Worm (Caenorhabditis elegans): ENCODE results near the gene Y39B6A.41.

Gene Y39B6A.41

DNA sequence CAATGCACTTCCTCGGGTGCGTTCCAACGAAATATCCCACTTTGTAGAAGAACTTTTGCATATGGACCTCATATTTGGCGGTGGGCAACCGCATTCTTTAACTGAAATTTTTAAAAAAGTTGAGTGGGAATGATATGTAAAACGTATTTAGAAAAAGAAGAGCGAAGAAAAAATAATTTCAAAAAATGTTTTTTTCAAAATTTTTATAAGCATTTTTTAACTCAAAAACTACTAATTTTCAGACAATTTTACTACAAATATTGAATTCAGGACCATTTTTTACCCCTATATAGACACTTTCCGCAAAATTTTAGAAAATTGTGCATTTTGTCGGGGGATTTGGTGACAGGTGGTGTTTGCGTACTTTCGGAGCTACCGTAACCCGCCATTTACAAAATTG, 46.5 kb downstream of the Y39B6A.41 start, which contains the start of gene ptr-22:
ptr-22 (minus strand) TSS at position 101 of the 400 bp plus-strand sequence.
- TF ChIP-seq attf-3 (GFP tag; conservative IDR thresholded peaks at IDR 0.05) (no peak), Y53G8AR.9 (GFP tag; conservative IDR thresholded peaks at IDR 0.05) (no peak), zim-3 (tag; optimal IDR thresholded peaks at IDR 0.05) (no peak), chd-7 (tag; optimal IDR thresholded peaks at IDR 0.05) (no peak), D2030.7 (GFP tag; IDR thresholded peaks at IDR 0.05) (no peak), nhr-120 (GFP tag; IDR thresholded peaks at IDR 0.05) (no peak)

DNA sequence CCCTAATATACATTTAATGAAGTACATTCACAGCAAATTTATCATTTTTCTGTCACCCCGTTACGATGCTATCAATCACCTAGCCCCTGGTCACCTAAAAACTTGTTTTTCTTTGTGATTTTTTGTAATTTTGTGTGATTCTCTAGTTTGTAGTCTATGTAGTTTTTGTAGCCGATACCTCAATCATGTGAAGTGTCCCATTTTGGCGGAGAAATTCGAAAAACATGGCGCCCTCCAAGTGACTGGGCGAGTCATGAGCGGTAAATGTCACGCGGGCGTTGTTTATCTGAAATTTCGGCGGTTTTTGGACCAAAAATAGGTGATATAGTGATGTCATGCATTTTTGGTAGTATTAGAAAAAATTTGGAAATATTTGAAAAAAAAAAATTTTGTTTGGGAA, 47.0 kb downstream of the Y39B6A.41 start:
- TF ChIP-seq aptf-2 (GFP tag; conservative IDR thresholded peaks at IDR 0.05), result no peak
- no peak for TF ChIP-seq pha-4 (tag; optimal IDR thresholded peaks at IDR 0.05)
- TF ChIP-seq ceh-91 (GFP tag; IDR thresholded peaks at IDR 0.05), result no peak
- no peak for TF ChIP-seq zim-3 (tag; optimal IDR thresholded peaks at IDR 0.05)
- TF ChIP-seq unc-130 (GFP tag; optimal IDR thresholded peaks at IDR 0.05), result no peak
- no peak for TF ChIP-seq attf-5 (GFP tag; optimal IDR thresholded peaks at IDR 0.05)
- no peak for TF ChIP-seq atf-7 (tag; optimal IDR thresholded peaks at IDR 0.05)
- TF ChIP-seq ekl-4 (GFP tag; IDR thresholded peaks at IDR 0.05), result no peak
- TF ChIP-seq sea-2 (GFP tag; IDR thresholded peaks at IDR 0.05), result no peak

Measured in whole organism, young adult.